Fruit fly (Drosophila melanogaster) whole organism, prepupa: ENCODE results near the gene CG45065.

Experiments used
- Blimp-1 ChIP-seq: fragments of 200-800 bp; sonication (Bioruptor generic); optimal IDR thresholded peaks from 3 replicates; lab custom pipeline; 2017; ENCODE audit warnings: missing biosample characterization, missing genetic modification characterization, mild to moderate bottlenecking, moderate library complexity, missing genetic modification reagents
- CG10631 ChIP-seq: fragments of 200-800 bp; sonication (Bioruptor generic); optimal IDR thresholded peaks from 2 replicates; lab custom pipeline; 2016; ENCODE audit warnings: missing biosample characterization, missing genetic modification characterization
- CG10669 ChIP-seq: fragments of 200-800 bp; sonication (Bioruptor generic); optimal IDR thresholded peaks from 3 replicates; lab custom pipeline; 2018; ENCODE audit warnings: missing biosample characterization, mild to moderate bottlenecking, missing genetic modification characterization, moderate library complexity
- CG11294 ChIP-seq: fragments of 200-800 bp; sonication (Bioruptor generic); IDR thresholded peaks from 2 replicates; pipeline ENCODE4 v1.3.6; 2022; ENCODE audit warnings: missing biosample characterization, missing genetic modification characterization
- CG11902 ChIP-seq: fragments of 200-800 bp; sonication (Bioruptor generic); optimal IDR thresholded peaks from 3 replicates; lab custom pipeline; 2016; ENCODE audit warnings: missing biosample characterization, missing genetic modification characterization
- CG15336 ChIP-seq: fragments of 200-800 bp; sonication (Bioruptor generic); IDR thresholded peaks from 2 replicates; pipeline ENCODE4 v1.3.6; 2022; ENCODE audit warnings: missing biosample characterization, missing genetic modification characterization
- CG3032 ChIP-seq: fragments of 200-800 bp; optimal IDR thresholded peaks from 2 replicates; lab custom pipeline; 2019; ENCODE audit warnings: missing biosample characterization, mild to moderate bottlenecking, missing genetic modification characterization, moderate library complexity
- CG32006 ChIP-seq: fragments of 200-800 bp; sonication (Bioruptor generic); optimal IDR thresholded peaks from 3 replicates; lab custom pipeline; 2017; ENCODE audit warnings: missing biosample characterization, mild to moderate bottlenecking, missing genetic modification characterization
- CG34406 ChIP-seq: fragments of 200-800 bp; sonication (Bioruptor generic); optimal IDR thresholded peaks from 3 replicates; lab custom pipeline; 2016; ENCODE audit warnings: missing biosample characterization, missing genetic modification characterization
- CG3919 ChIP-seq: fragments of 200-800 bp; sonication (Bioruptor generic); optimal IDR thresholded peaks from 3 replicates; lab custom pipeline; 2016; ENCODE audit warnings: missing biosample characterization, missing genetic modification characterization
- CG4318 ChIP-seq: fragments of 200-800 bp; sonication (Bioruptor generic); optimal IDR thresholded peaks from 3 replicates; lab custom pipeline; 2017; ENCODE audit warnings: missing biosample characterization, mild to moderate bottlenecking, missing genetic modification characterization
- CG6276 ChIP-seq: fragments of 200-800 bp; sonication (Bioruptor generic); optimal IDR thresholded peaks from 2 replicates; lab custom pipeline; 2017; ENCODE audit warnings: missing biosample characterization, mild to moderate bottlenecking, missing genetic modification characterization
- CG6792 ChIP-seq: fragments of 200-800 bp; sonication (Bioruptor generic); optimal IDR thresholded peaks from 3 replicates; lab custom pipeline; 2016; ENCODE audit warnings: missing biosample characterization, missing genetic modification characterization
- CG6854 ChIP-seq: fragments of 200-800 bp; sonication (Bioruptor generic); optimal IDR thresholded peaks from 2 replicates; lab custom pipeline; 2017; ENCODE audit warnings: missing biosample characterization, mild to moderate bottlenecking, missing genetic modification characterization
- CG7368 ChIP-seq: fragments of 200-800 bp; sonication (Bioruptor generic); optimal IDR thresholded peaks from 3 replicates; lab custom pipeline; 2016; ENCODE audit warnings: missing biosample characterization, missing genetic modification characterization
- CG8119 ChIP-seq: fragments of 200-800 bp; sonication (Bioruptor generic); IDR thresholded peaks from 3 replicates; pipeline ENCODE4 v1.3.6; 2022; ENCODE audit warnings: missing biosample characterization, missing genetic modification characterization
- CG8632 ChIP-seq: fragments of 200-800 bp; sonication (Bioruptor generic); optimal IDR thresholded peaks from 3 replicates; lab custom pipeline; 2016; ENCODE audit warnings: missing biosample characterization, missing genetic modification characterization
- CG9139 ChIP-seq: fragments of 200-800 bp; sonication (Bioruptor generic); optimal IDR thresholded peaks from 3 replicates; lab custom pipeline; 2017; ENCODE audit warnings: missing biosample characterization, mild to moderate bottlenecking, missing genetic modification characterization
- Eip75B ChIP-seq: fragments of 200-800 bp; sonication (Bioruptor generic); optimal IDR thresholded peaks from 3 replicates; lab custom pipeline; 2016; ENCODE audit warnings: missing biosample characterization, missing genetic modification characterization
- Eip78C ChIP-seq: fragments of 200-800 bp; sonication (Bioruptor generic); peaks from one replicate; lab custom pipeline; 2016; ENCODE audit warnings: missing biosample characterization, missing genetic modification characterization
- Ets96B ChIP-seq: fragments of 200-800 bp; optimal IDR thresholded peaks from 2 replicates; lab custom pipeline; 2019; ENCODE audit warnings: missing biosample characterization, mild to moderate bottlenecking, missing genetic modification characterization, moderate library complexity
- Gug ChIP-seq: fragments of 200-800 bp; sonication (Bioruptor generic); IDR thresholded peaks from 2 replicates; pipeline ENCODE4 v1.3.6; 2022; ENCODE audit warnings: missing biosample characterization, missing genetic modification characterization
- Hr39 ChIP-seq: fragments of 200-800 bp; sonication (Bioruptor generic); optimal IDR thresholded peaks from 2 replicates; lab custom pipeline; 2016; ENCODE audit warnings: missing biosample characterization, missing genetic modification characterization
- Hr4 ChIP-seq: fragments of 200-800 bp; sonication (Bioruptor generic); optimal IDR thresholded peaks from 3 replicates; lab custom pipeline; 2016; ENCODE audit warnings: missing biosample characterization, missing genetic modification characterization
- Lpt ChIP-seq: fragments of 200-800 bp; sonication (Bioruptor generic); optimal IDR thresholded peaks from 3 replicates; lab custom pipeline; 2016; ENCODE audit warnings: missing biosample characterization, missing genetic modification characterization
- Met ChIP-seq: fragments of 200-800 bp; sonication (Bioruptor generic); optimal IDR thresholded peaks from 3 replicates; lab custom pipeline; 2016; ENCODE audit warnings: missing biosample characterization, missing genetic modification characterization
- OdsH ChIP-seq: fragments of 200-800 bp; sonication (Bioruptor generic); optimal IDR thresholded peaks from 3 replicates; lab custom pipeline; 2016; ENCODE audit warnings: missing biosample characterization, missing genetic modification characterization
- Sox102F ChIP-seq: fragments of 200-800 bp; sonication (Bioruptor generic); optimal IDR thresholded peaks from 2 replicates; lab custom pipeline; 2016; ENCODE audit warnings: missing biosample characterization, mild to moderate bottlenecking, missing genetic modification characterization
- Sox14 ChIP-seq: fragments of 200-800 bp; sonication (Bioruptor generic); optimal IDR thresholded peaks from 3 replicates; lab custom pipeline; 2016; ENCODE audit warnings: missing biosample characterization, missing genetic modification characterization
- Sox15 ChIP-seq: fragments of 200-800 bp; sonication (Bioruptor generic); optimal IDR thresholded peaks from 3 replicates; lab custom pipeline; 2016; ENCODE audit warnings: missing biosample characterization, missing genetic modification characterization
- achi ChIP-seq: fragments of 200-800 bp; sonication (Bioruptor generic); optimal IDR thresholded peaks from 3 replicates; lab custom pipeline; 2016; ENCODE audit warnings: missing biosample characterization, missing genetic modification characterization
- cyc ChIP-seq: fragments of 200-800 bp; sonication (Bioruptor generic); optimal IDR thresholded peaks from 3 replicates; lab custom pipeline; 2016; ENCODE audit warnings: missing biosample characterization, missing genetic modification characterization
- dsx ChIP-seq: fragments of 200-800 bp; optimal IDR thresholded peaks from 3 replicates; lab custom pipeline; 2019; ENCODE audit warnings: missing biosample characterization, mild to moderate bottlenecking, missing genetic modification characterization, moderate library complexity; ENCODE audit not compliant: poor library complexity, severe bottlenecking
- eg ChIP-seq: fragments of 200-800 bp; sonication (Bioruptor generic); IDR thresholded peaks from 3 replicates; pipeline ENCODE4 v1.3.6; 2022; ENCODE audit warnings: missing biosample characterization, missing genetic modification characterization
- esn ChIP-seq: fragments of 200-800 bp; sonication (Bioruptor generic); optimal IDR thresholded peaks from 2 replicates; lab custom pipeline; 2016; ENCODE audit warnings: missing biosample characterization, mild to moderate bottlenecking, missing genetic modification characterization, moderate library complexity
- fd85E ChIP-seq: fragments of 200-800 bp; sonication (Bioruptor generic); optimal IDR thresholded peaks from 3 replicates; lab custom pipeline; 2016; ENCODE audit warnings: missing biosample characterization, missing genetic modification characterization
- lz ChIP-seq: fragments of 200-800 bp; sonication (Bioruptor generic); optimal IDR thresholded peaks from 3 replicates; lab custom pipeline; 2016; ENCODE audit warnings: missing biosample characterization, missing genetic modification characterization
- net ChIP-seq: fragments of 200-800 bp; sonication (Bioruptor generic); optimal IDR thresholded peaks from 3 replicates; lab custom pipeline; 2016; ENCODE audit warnings: missing biosample characterization, missing genetic modification characterization
- pdm3 ChIP-seq: fragments of 200-800 bp; sonication (Bioruptor generic); optimal IDR thresholded peaks from 3 replicates; lab custom pipeline; 2016; ENCODE audit warnings: missing biosample characterization, missing genetic modification characterization
- salr ChIP-seq, 2 experiments: fragments of 200-800 bp; sonication (Bioruptor generic); optimal IDR thresholded peaks; 3 replicates each; lab custom pipeline; 2016 to 2018; ENCODE audit warnings: missing biosample characterization in 2 of 2, missing genetic modification characterization in 2 of 2, mild to moderate bottlenecking in 1 of 2
- spab ChIP-seq: fragments of 200-800 bp; sonication (Bioruptor generic); optimal IDR thresholded peaks from 2 replicates; lab custom pipeline; 2017; ENCODE audit warnings: missing biosample characterization, mild to moderate bottlenecking, missing genetic modification characterization, missing genetic modification reagents
- ss ChIP-seq, 2 experiments: fragments of 200-800 bp; sonication (Bioruptor generic); optimal IDR thresholded peaks; 2 replicates in 1 of 2; 3 replicates in 1 of 2; lab custom pipeline; 2017 to 2018; ENCODE audit warnings: mild to moderate bottlenecking in 2 of 2, missing biosample characterization in 2 of 2, missing genetic modification characterization in 2 of 2, moderate library complexity in 1 of 2
- svp ChIP-seq: fragments of 200-800 bp; sonication (Bioruptor generic); peaks from one replicate; lab custom pipeline; 2016; ENCODE audit warnings: missing biosample characterization, missing genetic modification characterization
- topi ChIP-seq: fragments of 200-800 bp; sonication (Bioruptor generic); optimal IDR thresholded peaks from 3 replicates; lab custom pipeline; 2016; ENCODE audit warnings: missing biosample characterization, missing genetic modification characterization
- vri ChIP-seq: fragments of 200-800 bp; sonication (Bioruptor generic); optimal IDR thresholded peaks from 3 replicates; lab custom pipeline; 2016; ENCODE audit warnings: missing biosample characterization, mild to moderate bottlenecking, missing genetic modification characterization

The CG45065 gene

dm6 chrX:14923277-14924019 lies 41.1 kb upstream of the CG45065 start, which contains the start of gene CG9503:
TSS of gene CG9503 (minus strand) at chrX:14923493.
- TF ChIP-seq vri (GFP tag; lab: Kevin White, UChicago) (peak; percentile 2), esn (peak; percentile 30), Eip78C (GFP tag; lab: Kevin White, UChicago) (peak; percentile 47), OdsH (GFP tag; lab: Kevin White, UChicago) (no peak), Blimp-1 (GFP tag; lab: Kevin White, UChicago) (peak; percentile 63), CG15336 (GFP tag; lab: Robert Waterston, UW) (peak; percentile 29; the same call in 1 of the 2 replicates), svp (GFP tag; lab: Kevin White, UChicago) (peak; percentile 20), CG6854 (GFP tag; lab: Kevin White, UChicago) (peak; percentile 25), CG8632 (no peak), net (no peak)
- TF ChIP-seq, all 60 proteins: peak for 7

DNA sequence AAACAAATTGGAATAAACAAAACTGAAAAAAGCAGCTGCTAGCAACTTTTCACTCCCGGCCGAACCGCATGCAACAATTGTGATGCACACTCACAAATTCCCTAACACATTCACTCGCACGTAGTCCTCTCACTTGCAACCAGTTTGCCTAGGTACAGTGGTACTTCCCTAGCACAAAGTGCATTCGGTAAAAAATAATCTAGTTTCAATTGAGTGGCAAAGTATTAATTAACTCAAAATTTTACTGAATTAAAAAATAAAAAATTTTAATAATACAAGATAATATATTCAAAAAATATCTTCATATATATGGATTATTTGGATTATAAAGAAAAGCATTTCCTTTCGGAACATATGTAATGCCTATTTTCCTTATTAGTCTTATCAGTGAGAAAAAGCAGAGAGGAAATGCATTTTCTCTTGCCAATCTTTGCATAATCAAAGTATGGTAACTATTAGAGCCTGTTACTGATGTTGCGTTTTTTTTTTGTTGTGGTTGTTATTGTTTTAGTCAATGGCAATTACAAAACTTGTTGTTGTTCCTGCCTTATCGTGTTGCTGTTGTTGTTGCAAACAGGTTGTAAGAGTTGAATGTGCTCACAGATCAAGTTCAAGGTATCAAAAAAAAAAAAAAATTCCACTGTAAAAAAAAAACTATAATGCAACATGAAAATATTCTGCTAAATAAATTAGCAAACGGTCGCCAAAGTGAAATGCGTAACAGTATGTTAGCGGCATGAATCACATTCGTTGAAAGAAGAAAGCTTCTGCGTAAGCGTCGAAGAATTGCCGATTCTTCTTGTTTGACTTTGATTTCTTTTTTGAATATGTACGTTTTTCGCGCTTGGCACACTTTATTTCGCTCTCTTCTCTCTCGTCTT lies 40.2 kb upstream of the CG45065 start:
- TF ChIP-seq CG9139 (GFP tag; lab: Kevin White, UChicago) (no peak), CG10631 (GFP tag; lab: Kevin White, UChicago) (peak; percentile 55), lz (GFP tag; lab: Kevin White, UChicago) (peak; percentile 4), svp (GFP tag; lab: Kevin White, UChicago) (peak; percentile 65), CG3032 (tag; lab: Kevin White, UChicago) (no peak), Sox15 (GFP tag; lab: Kevin White, UChicago) (no peak), Lpt (GFP tag; lab: Kevin White, UChicago) (peak; percentile 36), dsx (peak; percentile 8), Gug (GFP tag; lab: Robert Waterston, UW) (no peak), CG6276 (GFP tag; lab: Kevin White, UChicago) (peak; percentile 65), CG6792 (GFP tag; lab: Kevin White, UChicago) (no peak), CG7368 (no peak), Eip78C (GFP tag; lab: Kevin White, UChicago) (peak; percentile 77), salr (GFP tag; optimal IDR thresholded peaks at IDR 0.05; lab: Kevin White, UChicago) (peak in 1 of 2 experiments; percentile 47), Hr4 (peak; percentile 42), Sox102F (GFP tag; lab: Kevin White, UChicago) (no peak), achi (GFP tag; lab: Kevin White, UChicago) (peak; percentile 38), ss (GFP tag; optimal IDR thresholded peaks at IDR 0.05; lab: Kevin White, UChicago) (peak in 1 of 2 experiments; percentile 28), Ets96B (tag; lab: Kevin White, UChicago) (peak; percentile 42), Met (GFP tag; lab: Kevin White, UChicago) (peak; percentile 32), esn (no peak), cyc (GFP tag; lab: Kevin White, UChicago) (no peak), CG32006 (GFP tag; lab: Kevin White, UChicago) (peak; percentile 73), CG6854 (GFP tag; lab: Kevin White, UChicago) (no peak), CG11902 (GFP tag; lab: Kevin White, UChicago) (no peak), topi (GFP tag; lab: Kevin White, UChicago) (peak; percentile 43), CG4318 (GFP tag; lab: Kevin White, UChicago) (peak; percentile 68), CG15336 (GFP tag; lab: Robert Waterston, UW) (peak; percentile 60), Hr39 (GFP tag; lab: Kevin White, UChicago) (peak; percentile 27), CG3919 (peak; percentile 10), Eip75B (GFP tag; lab: Kevin White, UChicago) (peak; percentile 25), Blimp-1 (GFP tag; lab: Kevin White, UChicago) (no peak), CG34406 (GFP tag; lab: Kevin White, UChicago) (no peak), pdm3 (peak; percentile 40), spab (GFP tag; lab: Kevin White, UChicago) (no peak), fd85E (GFP tag; lab: Kevin White, UChicago) (no peak), Sox14 (GFP tag; lab: Kevin White, UChicago) (peak; percentile 27), CG8119 (GFP tag; lab: Robert Waterston, UW) (peak; percentile 77), CG11294 (GFP tag; lab: Robert Waterston, UW) (no peak), OdsH (GFP tag; lab: Kevin White, UChicago) (peak; percentile 10), CG8632 (no peak), CG10669 (peak; percentile 13), eg (peak; percentile 66)
